Worm (Caenorhabditis elegans) whole organism, early embryonic: ENCODE results near the gene hrg-6.

Source experiments
- aly-1 ChIP-seq: sonication (generic microtip); optimal IDR thresholded peaks from 2 replicates; lab custom pipeline; 2016; ENCODE audit warnings: missing genetic modification characterization, missing compliant biosample characterization
- ama-1 ChIP-seq: fragments of 150-350 bp; optimal IDR thresholded peaks from 2 replicates; lab custom pipeline; 2014
- flt-1 ChIP-seq: fragments of 200-800 bp; sonication (Bioruptor generic); IDR thresholded peaks from 2 replicates; pipeline ENCODE4 v1.3.6; 2022; ENCODE audit warnings: missing genetic modification characterization, missing compliant biosample characterization
- tbx-11 ChIP-seq: fragments of 200-800 bp; sonication (Bioruptor generic); IDR thresholded peaks from 2 replicates; pipeline ENCODE4 v1.3.6; 2022; ENCODE audit warnings: missing genetic modification characterization, missing compliant biosample characterization

DNA sequence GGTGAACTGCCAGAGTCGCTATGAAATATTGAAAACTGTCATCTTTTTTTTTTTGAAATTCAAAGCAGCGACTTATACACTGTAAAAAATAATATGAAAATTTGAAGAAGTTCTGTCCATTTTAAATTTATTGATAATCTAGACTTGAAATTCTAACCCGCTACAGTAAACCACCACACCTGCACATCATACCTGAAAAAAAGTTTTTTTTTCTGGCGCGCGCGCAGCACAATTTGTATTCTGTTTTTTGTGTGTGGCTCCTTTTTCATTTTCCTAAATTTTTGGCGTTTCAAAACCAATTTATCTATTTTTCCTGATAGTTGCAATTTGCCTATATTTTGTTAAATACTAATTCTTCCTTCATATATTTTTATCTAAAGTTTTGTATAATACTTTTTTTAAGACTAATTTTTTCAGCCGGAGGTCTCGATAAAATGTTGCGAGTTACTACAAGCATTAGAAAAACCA is 46.8 kb upstream of the hrg-6 start, which contains the start of gene cyb-2.1:
- TF ChIP-seq ama-1 (lab: Kevin White, UChicago) = no peak
- no peak for TF ChIP-seq aly-1 (tag; lab: Kevin White, UChicago)
- TF ChIP-seq tbx-11 (GFP tag; lab: Robert Waterston, UW) = no peak
- TF ChIP-seq flt-1 (GFP tag; lab: Robert Waterston, UW) = no peak
